Fruit fly (Drosophila melanogaster): ENCODE data around the gene CG11498.

Gene CG11498

dm6 chr3R:30110959-30111358 lies 49.3 kb downstream of the CG11498 start:
- TF ChIP-seq Dif (GFP tag; optimal IDR thresholded peaks at IDR 0.05; ENCODE audit: partially characterized antibody) (no peak), usp (GFP tag; optimal IDR thresholded peaks at IDR 0.05) (no peak), Myc (optimal IDR thresholded peaks at IDR 0.05) (no peak), foxo (GFP tag; optimal IDR thresholded peaks at IDR 0.05) (no peak), CG32264 (GFP tag; optimal IDR thresholded peaks at IDR 0.05) (no peak), sage (GFP tag; optimal IDR thresholded peaks at IDR 0.05) (no peak), Rel (GFP tag; optimal IDR thresholded peaks at IDR 0.05) (no peak), Rel (tag; optimal IDR thresholded peaks at IDR 0.05) (no peak), fru (GFP tag; optimal IDR thresholded peaks at IDR 0.05) (no peak), jim (GFP tag; optimal IDR thresholded peaks at IDR 0.05) (no peak), sv (GFP tag; optimal IDR thresholded peaks at IDR 0.05) (no peak), Vsx2 (GFP tag; optimal IDR thresholded peaks at IDR 0.05; ENCODE audit: partially characterized antibody) (no peak), dmrt93B (GFP tag; optimal IDR thresholded peaks at IDR 0.05) (no peak), dsf (GFP tag; optimal IDR thresholded peaks at IDR 0.05; ENCODE audit: borderline replicate concordance) (no peak), Dfd (GFP tag; optimal IDR thresholded peaks at IDR 0.05) (no peak)

- TF ChIP-seq pan (optimal IDR thresholded peaks at IDR 0.05) = no peak
- no peak for TF ChIP-seq Vsx2 (GFP tag; optimal IDR thresholded peaks at IDR 0.05; ENCODE audit: partially characterized antibody)
- TF ChIP-seq GATAd (GFP tag; optimal IDR thresholded peaks at IDR 0.05) = no peak
- TF ChIP-seq Dfd (GFP tag; optimal IDR thresholded peaks at IDR 0.05) = peak; percentile 88
Observed at dm6 chr3R:30109380-30109779, 50.9 kb downstream of the CG11498 start.

- TF ChIP-seq Jra (GFP tag; optimal IDR thresholded peaks at IDR 0.05) = no peak
- TF ChIP-seq Hr83 (GFP tag; optimal IDR thresholded peaks at IDR 0.05; ENCODE audit: poor library complexity, severe bottlenecking) = no peak
- no peak for TF ChIP-seq sv (GFP tag; optimal IDR thresholded peaks at IDR 0.05)
- no peak for TF ChIP-seq Mio (GFP tag; optimal IDR thresholded peaks at IDR 0.05)
- no peak for TF ChIP-seq Sp1 (GFP tag; optimal IDR thresholded peaks at IDR 0.05)
- no peak for TF ChIP-seq lola (GFP tag; optimal IDR thresholded peaks at IDR 0.05)
- TF ChIP-seq OdsH (GFP tag; optimal IDR thresholded peaks at IDR 0.05) = no peak
- TF ChIP-seq sage (GFP tag; optimal IDR thresholded peaks at IDR 0.05) = no peak
- no peak for TF ChIP-seq GATAd (GFP tag; optimal IDR thresholded peaks at IDR 0.05)
- no peak for TF ChIP-seq dsf (GFP tag; optimal IDR thresholded peaks at IDR 0.05; ENCODE audit: borderline replicate concordance)
- no peak for TF ChIP-seq usp (GFP tag; optimal IDR thresholded peaks at IDR 0.05)
- TF ChIP-seq h (GFP tag; optimal IDR thresholded peaks at IDR 0.05) = no peak
- TF ChIP-seq Vsx2 (GFP tag; optimal IDR thresholded peaks at IDR 0.05; ENCODE audit: partially characterized antibody) = no peak
- TF ChIP-seq pan (optimal IDR thresholded peaks at IDR 0.05) = no peak
- TF ChIP-seq tai (GFP tag; optimal IDR thresholded peaks at IDR 0.05) = no peak
- TF ChIP-seq CG9705 (GFP tag; optimal IDR thresholded peaks at IDR 0.05) = no peak
- no peak for TF ChIP-seq Rel (GFP tag; optimal IDR thresholded peaks at IDR 0.05)
- no peak for TF ChIP-seq Rel (tag; optimal IDR thresholded peaks at IDR 0.05)
- TF ChIP-seq ey (GFP tag; optimal IDR thresholded peaks at IDR 0.05) = no peak
- TF ChIP-seq psq (GFP tag; optimal IDR thresholded peaks at IDR 0.05) = no peak
Observed at dm6 chr3R:30108639-30109038, 51.6 kb downstream of the CG11498 start.

dm6 chr3R:30107718-30108117 lies 52.6 kb downstream of the CG11498 start:
- TF ChIP-seq HLH106 (tag; optimal IDR thresholded peaks at IDR 0.05) = no peak
- no peak for TF ChIP-seq lola (GFP tag; optimal IDR thresholded peaks at IDR 0.05)
- no peak for TF ChIP-seq woc (GFP tag; optimal IDR thresholded peaks at IDR 0.05)
- no peak for TF ChIP-seq tai (GFP tag; optimal IDR thresholded peaks at IDR 0.05)
- TF ChIP-seq dsf (GFP tag; optimal IDR thresholded peaks at IDR 0.05; ENCODE audit: borderline replicate concordance) = no peak
- TF ChIP-seq sv (GFP tag; optimal IDR thresholded peaks at IDR 0.05) = no peak
- no peak for TF ChIP-seq ey (GFP tag; optimal IDR thresholded peaks at IDR 0.05)
- TF ChIP-seq Hr83 (GFP tag; optimal IDR thresholded peaks at IDR 0.05; ENCODE audit: poor library complexity, severe bottlenecking) = no peak
- TF ChIP-seq Jra (GFP tag; optimal IDR thresholded peaks at IDR 0.05) = no peak
- no peak for TF ChIP-seq Vsx2 (GFP tag; optimal IDR thresholded peaks at IDR 0.05; ENCODE audit: partially characterized antibody)
- no peak for TF ChIP-seq Mio (GFP tag; optimal IDR thresholded peaks at IDR 0.05)
- TF ChIP-seq Dfd (GFP tag; optimal IDR thresholded peaks at IDR 0.05) = no peak
- no peak for TF ChIP-seq dmrt93B (GFP tag; optimal IDR thresholded peaks at IDR 0.05)
- no peak for TF ChIP-seq Abd-B (GFP tag; optimal IDR thresholded peaks at IDR 0.05)

DNA sequence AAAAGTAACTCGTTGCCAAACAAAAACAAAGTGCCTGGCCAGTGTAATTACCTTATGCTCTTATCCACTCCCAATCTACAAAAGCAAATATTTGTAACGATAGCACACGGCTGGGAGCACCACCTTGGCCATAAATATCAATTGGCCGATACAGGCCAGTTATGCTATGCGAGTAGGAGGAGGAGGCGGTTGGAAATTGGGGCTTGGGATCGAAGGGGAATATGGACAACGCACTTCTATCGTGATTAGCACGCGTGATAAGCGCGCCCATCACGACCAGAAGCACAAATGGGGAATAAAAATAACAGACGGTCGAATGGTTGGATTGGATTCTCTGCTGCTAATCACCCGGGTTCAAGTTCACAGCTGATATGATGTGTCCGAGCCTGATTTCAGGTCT lies 53.7 kb downstream of the CG11498 start:
- no peak for TF ChIP-seq sv (GFP tag; optimal IDR thresholded peaks at IDR 0.05)
- no peak for TF ChIP-seq h (GFP tag; optimal IDR thresholded peaks at IDR 0.05)
- no peak for TF ChIP-seq Hnf4 (GFP tag; optimal IDR thresholded peaks at IDR 0.05)
- no peak for TF ChIP-seq woc (GFP tag; optimal IDR thresholded peaks at IDR 0.05)
- TF ChIP-seq dmrt93B (GFP tag; optimal IDR thresholded peaks at IDR 0.05) = no peak
- TF ChIP-seq Jra (GFP tag; optimal IDR thresholded peaks at IDR 0.05) = no peak
- no peak for TF ChIP-seq usp (GFP tag; optimal IDR thresholded peaks at IDR 0.05)
- no peak for TF ChIP-seq ey (GFP tag; optimal IDR thresholded peaks at IDR 0.05)
- TF ChIP-seq N (GFP tag; optimal IDR thresholded peaks at IDR 0.05) = no peak
